Worm (Caenorhabditis elegans) whole organism, mixed stage, embryonic: ENCODE measurements around the gene K02E11.3.

Source experiments
- ceh-83 ChIP-seq: fragments of 200-800 bp; sonication (Bioruptor generic); optimal IDR thresholded peaks from 2 replicates; lab custom pipeline; 2018; ENCODE audit warnings: mild to moderate bottlenecking, missing genetic modification characterization, missing compliant biosample characterization
- ces-1 ChIP-seq: fragments of 150-350 bp; optimal IDR thresholded peaks from 2 replicates; lab custom pipeline; 2014; ENCODE audit warnings: missing biosample characterization, missing genetic modification reagents, missing genetic modification characterization
- elt-1 ChIP-seq: sonication (generic microtip); optimal IDR thresholded peaks from 2 replicates; lab custom pipeline; 2017; ENCODE audit warnings: missing genetic modification characterization, mild to moderate bottlenecking, missing compliant biosample characterization, antibody characterized with exemption, moderate library complexity, borderline replicate concordance; ENCODE audit not compliant: insufficient read depth
- elt-3 ChIP-seq: fragments of 150-350 bp; optimal IDR thresholded peaks from 2 replicates; lab custom pipeline; 2014; ENCODE audit warnings: missing biosample characterization, missing genetic modification characterization
- flh-1 ChIP-seq: fragments of 200-800 bp; sonication (Bioruptor generic); optimal IDR thresholded peaks from 2 replicates; lab custom pipeline; 2018; ENCODE audit warnings: mild to moderate bottlenecking, missing genetic modification characterization, moderate library complexity, missing compliant biosample characterization
- lsy-2 ChIP-seq: fragments of 150-350 bp; optimal IDR thresholded peaks from 2 replicates; lab custom pipeline; 2014; ENCODE audit warnings: missing biosample characterization, missing genetic modification characterization
- nhr-12 ChIP-seq: fragments of 150-350 bp; optimal IDR thresholded peaks from 2 replicates; lab custom pipeline; 2014; ENCODE audit warnings: missing biosample characterization, missing genetic modification characterization
- nhr-237 ChIP-seq: fragments of 150-350 bp; optimal IDR thresholded peaks from 2 replicates; lab custom pipeline; 2014; ENCODE audit warnings: missing biosample characterization, missing genetic modification characterization
- nhr-28 ChIP-seq: fragments of 150-350 bp; optimal IDR thresholded peaks from 2 replicates; lab custom pipeline; 2014; ENCODE audit warnings: missing biosample characterization, missing genetic modification characterization
- pha-4 ChIP-seq: fragments of 150-350 bp; optimal IDR thresholded peaks from 2 replicates; lab custom pipeline; 2018; ENCODE audit warnings: missing biosample characterization, missing genetic modification reagents, missing genetic modification characterization
- snpc-4 ChIP-seq: fragments of 150-350 bp; optimal IDR thresholded peaks from 2 replicates; lab custom pipeline; 2014; ENCODE audit warnings: missing biosample characterization, missing genetic modification characterization
- unc-62 ChIP-seq: fragments of 150-350 bp; optimal IDR thresholded peaks from 2 replicates; lab custom pipeline; 2014; ENCODE audit warnings: missing biosample characterization, missing genetic modification reagents, missing genetic modification characterization
- ztf-11 ChIP-seq: fragments of 150-350 bp; optimal IDR thresholded peaks from 2 replicates; lab custom pipeline; 2014; ENCODE audit warnings: missing biosample characterization, missing genetic modification characterization

ce11 chrV:14254221-14254620 is 7.6 kb upstream of the K02E11.3 start, which contains the start of gene K02E11.7:
- TF ChIP-seq ztf-11, result no peak
- TF ChIP-seq snpc-4 (tag; lab: Kevin White, UChicago), result no peak
- TF ChIP-seq elt-1, result no peak
- TF ChIP-seq nhr-12 (tag; lab: Kevin White, UChicago), result no peak
- no peak for TF ChIP-seq unc-62 (GFP tag; lab: Kevin White, UChicago)
- TF ChIP-seq elt-3 (tag; lab: Kevin White, UChicago), result no peak
- no peak for TF ChIP-seq nhr-237
- TF ChIP-seq lsy-2 (tag; lab: Kevin White, UChicago), result no peak
- TF ChIP-seq ceh-83 (GFP tag; lab: Kevin White, UChicago), result no peak
- TF ChIP-seq nhr-28, result no peak
- no peak for TF ChIP-seq ces-1 (GFP tag; lab: Kevin White, UChicago)
- no peak for TF ChIP-seq flh-1 (GFP tag; lab: Kevin White, UChicago)
- no peak for TF ChIP-seq pha-4 (tag; lab: Kevin White, UChicago)
